Worm (Caenorhabditis elegans) whole organism, L2 larva: ENCODE data around the gene cbs-1.

Experiments used
- blmp-1 ChIP-seq: sonication (generic microtip); optimal IDR thresholded peaks from 2 replicates; lab custom pipeline; 2017; ENCODE audit warnings: missing genetic modification characterization, mild to moderate bottlenecking, missing compliant biosample characterization, antibody characterized with exemption, moderate library complexity; ENCODE audit not compliant: insufficient read depth
- ceh-16 ChIP-seq: fragments of 150-350 bp; optimal IDR thresholded peaks from 2 replicates; lab custom pipeline; 2014; ENCODE audit warnings: missing biosample characterization, missing genetic modification characterization
- lsy-2 ChIP-seq, 2 experiments: fragments of 150-350 bp in 1 of 2; sonication (generic microtip) in 1 of 2; optimal IDR thresholded peaks; 2 replicates each; lab custom pipeline; 2014 to 2017; ENCODE audit warnings: missing biosample characterization in 2 of 2, missing genetic modification characterization in 2 of 2
- nhr-129 ChIP-seq: fragments of 150-350 bp; optimal IDR thresholded peaks from 2 replicates; lab custom pipeline; 2014; ENCODE audit warnings: missing biosample characterization, missing genetic modification characterization
- nhr-23 ChIP-seq: fragments of 150-350 bp; optimal IDR thresholded peaks from 2 replicates; lab custom pipeline; 2014; ENCODE audit warnings: missing biosample characterization, missing genetic modification reagents, missing genetic modification characterization
- nhr-77 ChIP-seq: fragments of 150-350 bp; optimal IDR thresholded peaks from 2 replicates; lab custom pipeline; 2014; ENCODE audit warnings: missing biosample characterization, missing genetic modification characterization
- skn-1 ChIP-seq: sonication (generic microtip); optimal IDR thresholded peaks from 2 replicates; lab custom pipeline; 2017; ENCODE audit warnings: missing biosample characterization, missing genetic modification characterization
- sma-9 ChIP-seq, 2 experiments: fragments of 150-350 bp in 1 of 2; sonication (generic microtip) in 1 of 2; optimal IDR thresholded peaks; 2 replicates each; lab custom pipeline; 2014 to 2016; ENCODE audit warnings: missing genetic modification characterization in 2 of 2, mild to moderate bottlenecking in 1 of 2, missing biosample characterization in 1 of 2, missing compliant biosample characterization in 1 of 2, missing genetic modification reagents in 1 of 2, moderate library complexity in 1 of 2
- snpc-4 ChIP-seq: fragments of 150-350 bp; optimal IDR thresholded peaks from 2 replicates; lab custom pipeline; 2014; ENCODE audit warnings: missing biosample characterization, missing genetic modification characterization
- unc-39 ChIP-seq: fragments of 150-350 bp; optimal IDR thresholded peaks from 2 replicates; lab custom pipeline; 2014; ENCODE audit warnings: missing biosample characterization, missing genetic modification characterization
- unc-62 ChIP-seq: fragments of 150-350 bp; optimal IDR thresholded peaks from 2 replicates; lab custom pipeline; 2014; ENCODE audit warnings: missing biosample characterization, missing genetic modification reagents, missing genetic modification characterization
- ztf-1 ChIP-seq: fragments of 200-800 bp; sonication (Bioruptor generic); conservative IDR thresholded peaks from 2 replicates; pipeline ENCODE4 v1.3.6; 2022; ENCODE audit warnings: missing genetic modification characterization, missing compliant biosample characterization
- ztf-11 ChIP-seq: sonication (generic microtip); optimal IDR thresholded peaks from 2 replicates; lab custom pipeline; 2017; ENCODE audit warnings: missing biosample characterization, missing genetic modification characterization

- no peak for TF ChIP-seq ztf-11
- no peak for TF ChIP-seq lsy-2 (tag; optimal IDR thresholded peaks at IDR 0.05; lab: Kevin White, UChicago)
- TF ChIP-seq nhr-129 = no peak
- TF ChIP-seq ztf-1 (GFP tag; lab: Robert Waterston, UW) = no peak
- no peak for TF ChIP-seq blmp-1 (tag; lab: Kevin White, UChicago)
- TF ChIP-seq ceh-16 = no peak
- no peak for TF ChIP-seq snpc-4 (tag; lab: Kevin White, UChicago)
- TF ChIP-seq unc-39 (tag; lab: Kevin White, UChicago) = no peak
- TF ChIP-seq sma-9 (GFP tag; optimal IDR thresholded peaks at IDR 0.05; lab: Kevin White, UChicago) = no peak
- TF ChIP-seq sma-9 (tag; optimal IDR thresholded peaks at IDR 0.05; lab: Kevin White, UChicago) = no peak
- TF ChIP-seq nhr-77 (tag; lab: Kevin White, UChicago) = no peak
- no peak for TF ChIP-seq skn-1 (tag; lab: Kevin White, UChicago)
- TF ChIP-seq nhr-23 (tag; lab: Kevin White, UChicago) = no peak
- TF ChIP-seq unc-62 (GFP tag; lab: Kevin White, UChicago) = no peak
These were observed 24.0 kb downstream of the cbs-1 start for ce11 chrX:10078089-10078488.
